Worm (Caenorhabditis elegans) whole organism, L1 larva: ENCODE data around the gene R12G8.1.

Experiments used
- ama-1 ChIP-seq: fragments of 150-350 bp; optimal IDR thresholded peaks from 2 replicates; lab custom pipeline; 2014
- ces-1 ChIP-seq: fragments of 150-350 bp; optimal IDR thresholded peaks from 2 replicates; lab custom pipeline; 2014; ENCODE audit warnings: missing biosample characterization, missing genetic modification reagents, missing genetic modification characterization
- grh-1 ChIP-seq: fragments of 200-800 bp; sonication (Bioruptor generic); IDR thresholded peaks from 2 replicates; pipeline ENCODE4 v1.3.6; 2022; ENCODE audit warnings: missing genetic modification reagents, missing genetic modification characterization, missing compliant biosample characterization
- hlh-17 ChIP-seq: fragments of 200-800 bp; sonication (Bioruptor generic); optimal IDR thresholded peaks from 2 replicates; lab custom pipeline; 2018; ENCODE audit warnings: missing genetic modification characterization, mild to moderate bottlenecking, missing compliant biosample characterization, moderate library complexity, borderline replicate concordance
- lin-39 ChIP-seq: fragments of 150-350 bp; optimal IDR thresholded peaks from 2 replicates; lab custom pipeline; 2014; ENCODE audit warnings: missing biosample characterization, missing genetic modification reagents, missing genetic modification characterization
- nhr-237 ChIP-seq: fragments of 150-350 bp; optimal IDR thresholded peaks from 2 replicates; lab custom pipeline; 2014; ENCODE audit warnings: missing biosample characterization, missing genetic modification characterization
- nhr-77 ChIP-seq: fragments of 150-350 bp; optimal IDR thresholded peaks from 2 replicates; lab custom pipeline; 2014; ENCODE audit warnings: missing biosample characterization, missing genetic modification characterization
- pqm-1 ChIP-seq: sonication (generic microtip); optimal IDR thresholded peaks from 3 replicates; lab custom pipeline; 2017; ENCODE audit warnings: missing biosample characterization, missing genetic modification characterization
- rnt-1 ChIP-seq: sonication (generic microtip); optimal IDR thresholded peaks from 2 replicates; lab custom pipeline; 2016; ENCODE audit warnings: mild to moderate bottlenecking, missing genetic modification characterization, moderate library complexity, missing compliant biosample characterization
- snpc-4 ChIP-seq: fragments of 150-350 bp; optimal IDR thresholded peaks from 2 replicates; lab custom pipeline; 2014; ENCODE audit warnings: missing biosample characterization, missing genetic modification characterization
- sox-4 ChIP-seq: sonication (generic microtip); optimal IDR thresholded peaks from 2 replicates; lab custom pipeline; 2016; ENCODE audit warnings: missing genetic modification characterization, missing compliant biosample characterization

DNA sequence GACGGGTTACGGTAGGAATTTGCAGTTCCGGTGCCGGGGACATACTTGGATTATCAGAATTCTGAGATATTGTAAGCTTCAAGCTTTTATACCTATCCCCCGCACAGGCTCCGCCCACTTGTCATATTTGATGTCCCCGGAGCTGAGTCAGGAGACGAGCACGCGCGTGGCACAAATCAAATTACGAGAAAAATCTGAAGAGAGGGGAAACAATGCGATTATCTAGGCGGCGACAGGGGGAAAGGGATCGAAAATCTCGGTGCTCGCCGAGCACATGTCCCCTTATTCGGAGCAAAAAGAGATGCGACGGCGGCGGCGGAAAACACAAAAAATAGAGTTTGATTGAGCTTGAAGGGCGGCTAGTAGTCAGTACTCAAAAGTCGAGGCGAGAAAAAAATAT lies at the start of gene R12G8.1:
- TF ChIP-seq nhr-77 (no peak), lin-39 (tag; lab: Kevin White, UChicago) (no peak), nhr-237 (tag; lab: Kevin White, UChicago) (no peak), rnt-1 (tag; lab: Kevin White, UChicago) (no peak), pqm-1 (tag; lab: Kevin White, UChicago) (no peak), sox-4 (tag; lab: Kevin White, UChicago) (no peak), hlh-17 (GFP tag; lab: Kevin White, UChicago) (no peak), snpc-4 (tag; lab: Kevin White, UChicago) (no peak), grh-1 (no peak), ces-1 (peak; percentile 66), ama-1 (lab: Kevin White, UChicago) (no peak)
